Fruit fly (Drosophila melanogaster): Measurements from ENCODE around the gene Papst2.

Papst2 gene

DNA sequence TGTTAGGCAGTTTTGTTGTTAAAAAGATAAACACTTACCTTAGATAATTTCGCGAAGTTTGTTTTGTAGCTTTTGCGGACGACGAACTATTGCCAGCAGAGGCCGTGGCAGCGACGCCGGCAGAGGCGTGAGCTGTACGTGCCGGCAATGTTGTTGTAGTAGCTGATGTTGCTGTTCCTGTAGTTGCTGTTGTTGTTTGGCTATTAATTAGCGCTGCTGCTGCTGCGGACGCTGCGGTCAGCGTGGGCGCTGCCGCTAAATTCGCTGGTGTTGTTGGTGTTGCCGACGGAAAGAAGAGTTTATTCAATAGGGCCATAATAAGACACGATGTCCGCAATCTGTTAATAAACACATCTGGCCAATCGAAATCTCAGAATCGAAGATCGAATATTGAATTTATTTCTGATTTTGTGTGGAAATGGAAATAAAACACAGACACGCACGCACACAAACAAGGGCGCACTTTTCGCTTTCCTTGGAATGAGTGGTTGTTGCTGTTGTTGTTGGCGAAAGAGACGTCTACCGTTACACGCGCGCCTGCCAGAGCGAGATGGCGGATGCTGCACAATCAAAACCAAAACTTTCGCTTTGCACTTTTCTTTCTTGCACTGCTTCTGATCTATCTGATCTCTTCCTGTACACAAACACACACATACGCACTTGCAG lies 31.1 kb upstream of the Papst2 start (continued):
- TF ChIP-seq zen2 (GFP tag; IDR thresholded peaks at IDR 0.05; ENCODE audit: partially characterized antibody) (no peak), dpn (GFP tag; optimal IDR thresholded peaks at IDR 0.05) (no peak), ATbp (GFP tag; optimal IDR thresholded peaks at IDR 0.05) (no peak), Hmx (GFP tag; optimal IDR thresholded peaks at IDR 0.05) (no peak), mam (GFP tag; optimal IDR thresholded peaks at IDR 0.05) (no peak), schlank (tag; optimal IDR thresholded peaks at IDR 0.05) (no peak), Ptx1 (GFP tag; IDR thresholded peaks at IDR 0.05) (no peak), Asciz (GFP tag; optimal IDR thresholded peaks at IDR 0.05) (no peak), CG17359 (tag; optimal IDR thresholded peaks at IDR 0.05) (no peak), CG17829 (tag; optimal IDR thresholded peaks at IDR 0.05) (no peak), salm (tag; optimal IDR thresholded peaks at IDR 0.05) (no peak), CG10321 (GFP tag; IDR thresholded peaks at IDR 0.05) (peak; percentile 76), CG1233 (GFP tag; optimal IDR thresholded peaks at IDR 0.05) (no peak), CG4328 (GFP tag; optimal IDR thresholded peaks at IDR 0.05) (no peak), GATAe (GFP tag; conservative IDR thresholded peaks at IDR 0.05) (no peak), CG6791 (GFP tag; IDR thresholded peaks at IDR 0.05; ENCODE audit: partially characterized antibody) (no peak), row (GFP tag; IDR thresholded peaks at IDR 0.05) (0 out of 3 replicates have a peak, but pooled peaks have one; percentile 12), CG18764 (GFP tag; optimal IDR thresholded peaks at IDR 0.05) (no peak), usp (GFP tag; optimal IDR thresholded peaks at IDR 0.05) (no peak), psq (GFP tag; optimal IDR thresholded peaks at IDR 0.05) (no peak), Eip74EF (GFP tag; optimal IDR thresholded peaks at IDR 0.05) (no peak), CG4360 (GFP tag; IDR thresholded peaks at IDR 0.05) (peak; percentile 90), bcd (GFP tag; optimal IDR thresholded peaks at IDR 0.05) (no peak), CG7839 (tag; optimal IDR thresholded peaks at IDR 0.05) (no peak), CG12299 (tag; optimal IDR thresholded peaks at IDR 0.05) (no peak), CG14860 (GFP tag; IDR thresholded peaks at IDR 0.05; ENCODE audit: partially characterized antibody) (no peak), Ssrp (tag; optimal IDR thresholded peaks at IDR 0.05) (no peak), Mrtf (GFP tag; IDR thresholded peaks at IDR 0.05) (no peak), dati (GFP tag; IDR thresholded peaks at IDR 0.05) (no peak), CG3163 (GFP tag; optimal IDR thresholded peaks at IDR 0.05) (no peak), Xbp1 (GFP tag; optimal IDR thresholded peaks at IDR 0.05) (no peak), grn (GFP tag; optimal IDR thresholded peaks at IDR 0.05) (no peak), Side (GFP tag; optimal IDR thresholded peaks at IDR 0.05) (no peak), CG16863 (GFP tag; optimal IDR thresholded peaks at IDR 0.05) (no peak), CG10543 (GFP tag; optimal IDR thresholded peaks at IDR 0.05) (no peak), NfI (GFP tag; optimal IDR thresholded peaks at IDR 0.05) (no peak), CG34422 (GFP tag; IDR thresholded peaks at IDR 0.05) (no peak), sob (GFP tag; IDR thresholded peaks at IDR 0.05) (no peak), Deaf1 (tag; optimal IDR thresholded peaks at IDR 0.05) (no peak)

DNA sequence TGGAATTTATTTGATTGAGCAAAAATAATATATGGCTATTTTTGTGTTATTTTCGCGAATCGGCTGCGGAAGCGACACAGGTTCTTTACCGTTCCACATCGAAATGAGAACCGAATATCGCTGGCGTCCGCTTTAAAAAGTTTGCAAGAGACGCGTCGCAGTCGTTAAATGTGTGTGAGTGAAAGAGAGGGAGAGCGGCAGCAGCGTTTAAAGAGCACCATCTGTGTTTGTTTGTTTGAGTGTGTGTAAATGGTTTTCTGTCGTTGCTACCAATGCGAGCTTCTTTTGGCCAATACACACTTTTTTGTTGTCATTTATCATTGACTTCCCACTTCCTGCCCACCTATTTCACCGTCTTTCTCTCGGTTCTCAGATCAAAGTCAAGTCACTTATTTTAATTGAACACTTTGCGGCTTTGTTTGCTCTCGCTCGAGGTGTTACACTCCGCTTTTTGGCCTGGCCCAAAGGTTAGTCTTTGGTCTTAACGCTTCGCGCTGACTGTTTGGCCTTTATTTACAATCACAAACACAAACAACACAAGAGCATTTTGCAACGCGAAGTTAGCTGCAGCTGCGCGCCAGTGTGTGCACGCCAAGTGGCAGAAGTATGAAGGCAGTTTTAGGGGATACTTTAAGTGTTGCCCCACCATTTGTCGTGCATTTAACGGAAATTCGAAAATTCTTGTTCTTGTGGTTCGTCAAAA lies 30.4 kb upstream of the Papst2 start, which contains the start of gene CG3764:
Gene CG3764 (minus strand): TSS at position 549 of the 703 bp plus-strand sequence.
- TF ChIP-seq CG4617 (GFP tag; optimal IDR thresholded peaks at IDR 0.05; ENCODE audit: borderline replicate concordance) (peak; percentile 86), CG6791 (GFP tag; IDR thresholded peaks at IDR 0.05; ENCODE audit: partially characterized antibody) (peak; percentile 47; the same call in 1 of the 3 replicates), ham (GFP tag; IDR thresholded peaks at IDR 0.05) (no peak), Optix (GFP tag; IDR thresholded peaks at IDR 0.05) (no peak), E2f2 (GFP tag; IDR thresholded peaks at IDR 0.05) (peak; percentile 84), NK7.1 (GFP tag; optimal IDR thresholded peaks at IDR 0.05) (peak; percentile 77), ap (GFP tag; IDR thresholded peaks at IDR 0.05) (no peak), luna (GFP tag; optimal IDR thresholded peaks at IDR 0.05) (no peak), zen2 (GFP tag; IDR thresholded peaks at IDR 0.05; ENCODE audit: partially characterized antibody) (no peak), CG6813 (GFP tag; optimal IDR thresholded peaks at IDR 0.05) (peak; percentile 85), CG42726 (GFP tag; IDR thresholded peaks at IDR 0.05; ENCODE audit: partially characterized antibody) (0 out of 2 replicates have a peak, but pooled peaks have one; percentile 11), slou (GFP tag; optimal IDR thresholded peaks at IDR 0.05) (no peak), CG3847 (GFP tag; IDR thresholded peaks at IDR 0.05) (peak; percentile 81), jumu (GFP tag; optimal IDR thresholded peaks at IDR 0.05) (peak; percentile 65)

Data from whole organism, embryonic.